Worm (Caenorhabditis elegans) whole organism, L1 larva: ENCODE data around the gene F20C5.5.
A peak's percentile ranks its signal among the peaks of the same experiment; 100 is the strongest.

Source experiments
- C16A3.4 ChIP-seq: fragments of 150-350 bp; optimal IDR thresholded peaks from 2 replicates; lab custom pipeline; 2014; ENCODE audit warnings: missing biosample characterization, missing genetic modification characterization
- F16B12.6 ChIP-seq: fragments of 150-350 bp; optimal IDR thresholded peaks from 2 replicates; lab custom pipeline; 2014; ENCODE audit warnings: missing biosample characterization, missing genetic modification characterization
- Y116A8C.19 ChIP-seq: sonication (generic microtip); optimal IDR thresholded peaks from 2 replicates; lab custom pipeline; 2016; ENCODE audit warnings: missing compliant biosample characterization, missing genetic modification characterization, borderline replicate concordance
- aly-2 ChIP-seq: fragments of 150-350 bp; optimal IDR thresholded peaks from 2 replicates; lab custom pipeline; 2014; ENCODE audit warnings: missing biosample characterization, missing genetic modification characterization
- blmp-1 ChIP-seq: fragments of 150-350 bp; optimal IDR thresholded peaks from 2 replicates; lab custom pipeline; 2014; ENCODE audit warnings: missing biosample characterization, missing genetic modification characterization
- ceh-63 ChIP-seq: fragments of 200-800 bp; sonication (Bioruptor generic); optimal IDR thresholded peaks from 2 replicates; lab custom pipeline; 2018; ENCODE audit warnings: mild to moderate bottlenecking, missing genetic modification characterization, missing compliant biosample characterization
- ceh-82 ChIP-seq, 3 experiments: fragments of 150-350 bp in 1 of 3; sonication (generic microtip) in 2 of 3; optimal IDR thresholded peaks; 2 replicates each; lab custom pipeline; 2014 to 2017; ENCODE audit warnings: missing biosample characterization in 3 of 3, missing genetic modification characterization in 3 of 3
- ceh-90 ChIP-seq: sonication (generic microtip); optimal IDR thresholded peaks from 2 replicates; lab custom pipeline; 2016; ENCODE audit warnings: missing genetic modification characterization, missing compliant biosample characterization
- efl-1 ChIP-seq, 4 experiments: fragments of 150-350 bp; optimal IDR thresholded peaks in 3 of 4; peaks in 1 of 4; 1 replicate in 1 of 4; 2 replicates in 3 of 4; lab custom pipeline; 2014; ENCODE audit warnings: missing biosample characterization in 2 of 4, missing genetic modification characterization in 2 of 4, missing genetic modification reagents in 2 of 4
- egl-27 ChIP-seq, 2 experiments: fragments of 150-350 bp in 1 of 2; sonication (generic microtip); optimal IDR thresholded peaks; 3 replicates each; lab custom pipeline; 2017 to 2018; ENCODE audit warnings: missing biosample characterization in 2 of 2, missing genetic modification characterization in 2 of 2, missing genetic modification reagents in 2 of 2
- elt-3 ChIP-seq, 6 experiments: fragments of 150-350 bp in 1 of 6; sonication (generic microtip); optimal IDR thresholded peaks; 2 replicates each; lab custom pipeline; 2017 to 2018; ENCODE audit warnings: missing biosample characterization in 6 of 6, missing genetic modification characterization in 6 of 6, inconsistent platforms in 1 of 6
- fkh-4 ChIP-seq: sonication (generic microtip); optimal IDR thresholded peaks from 2 replicates; lab custom pipeline; 2016; ENCODE audit warnings: missing compliant biosample characterization, missing genetic modification characterization, borderline replicate concordance
- fos-1 ChIP-seq: fragments of 150-350 bp; optimal IDR thresholded peaks from 2 replicates; lab custom pipeline; 2014; ENCODE audit warnings: missing biosample characterization, missing genetic modification characterization
- irx-1 ChIP-seq: sonication (generic microtip); optimal IDR thresholded peaks from 2 replicates; lab custom pipeline; 2016; ENCODE audit warnings: missing genetic modification characterization, missing compliant biosample characterization
- isw-1 ChIP-seq: fragments of 200-800 bp; sonication (Bioruptor generic); IDR thresholded peaks from 2 replicates; pipeline ENCODE4 v1.3.6; 2022; ENCODE audit warnings: missing genetic modification characterization, missing compliant biosample characterization
- jun-1 ChIP-seq: fragments of 150-350 bp; optimal IDR thresholded peaks from 2 replicates; lab custom pipeline; 2014; ENCODE audit warnings: missing biosample characterization, missing genetic modification reagents, missing genetic modification characterization
- lin-15B ChIP-seq: fragments of 150-350 bp; sonication (generic microtip); optimal IDR thresholded peaks from 3 replicates; lab custom pipeline; 2014; ENCODE audit warnings: missing biosample characterization, missing genetic modification characterization
- lin-35 ChIP-seq, 2 experiments: fragments of 150-350 bp; optimal IDR thresholded peaks; 2 replicates each; lab custom pipeline; 2014; ENCODE audit warnings: missing biosample characterization in 2 of 2, missing genetic modification characterization in 2 of 2, missing genetic modification reagents in 2 of 2
- lsy-2 ChIP-seq, 2 experiments: fragments of 150-350 bp; optimal IDR thresholded peaks; 2 replicates each; lab custom pipeline; 2014; ENCODE audit warnings: missing biosample characterization in 2 of 2, missing genetic modification characterization in 2 of 2
- mef-2 ChIP-seq: fragments of 150-350 bp; optimal IDR thresholded peaks from 2 replicates; lab custom pipeline; 2014; ENCODE audit warnings: missing biosample characterization, missing genetic modification characterization
- nhr-12 ChIP-seq: sonication (generic microtip); optimal IDR thresholded peaks from 2 replicates; lab custom pipeline; 2017; ENCODE audit warnings: missing biosample characterization, missing genetic modification characterization
- nhr-19 ChIP-seq: fragments of 200-800 bp; sonication (Bioruptor generic); conservative IDR thresholded peaks from 2 replicates; pipeline ENCODE4 v1.3.6; 2022; ENCODE audit warnings: missing genetic modification characterization, missing compliant biosample characterization
- nhr-20 ChIP-seq: sonication (generic microtip); optimal IDR thresholded peaks from 2 replicates; lab custom pipeline; 2016; ENCODE audit warnings: mild to moderate bottlenecking, missing genetic modification characterization, missing compliant biosample characterization
- nhr-237 ChIP-seq: fragments of 150-350 bp; optimal IDR thresholded peaks from 2 replicates; lab custom pipeline; 2014; ENCODE audit warnings: missing biosample characterization, missing genetic modification characterization
- nhr-28 ChIP-seq: fragments of 150-350 bp; optimal IDR thresholded peaks from 2 replicates; lab custom pipeline; 2014; ENCODE audit warnings: missing biosample characterization, missing genetic modification characterization
- nhr-71 ChIP-seq: sonication (generic microtip); optimal IDR thresholded peaks from 2 replicates; lab custom pipeline; 2016; ENCODE audit warnings: mild to moderate bottlenecking, missing genetic modification characterization, moderate library complexity, missing compliant biosample characterization
- nhr-77 ChIP-seq: fragments of 150-350 bp; optimal IDR thresholded peaks from 2 replicates; lab custom pipeline; 2014; ENCODE audit warnings: missing biosample characterization, missing genetic modification characterization
- nhr-84 ChIP-seq: sonication (generic microtip); optimal IDR thresholded peaks from 2 replicates; lab custom pipeline; 2017; ENCODE audit warnings: missing biosample characterization, missing genetic modification characterization
- nhr-85 ChIP-seq: sonication (generic microtip); peaks from one replicate; lab custom pipeline; 2016; ENCODE audit warnings: missing genetic modification characterization, inconsistent platforms, missing compliant biosample characterization
- pag-3 ChIP-seq: sonication (generic microtip); optimal IDR thresholded peaks from 2 replicates; lab custom pipeline; 2017; ENCODE audit warnings: missing genetic modification characterization, mild to moderate bottlenecking, missing compliant biosample characterization, antibody characterized with exemption, borderline replicate concordance; ENCODE audit not compliant: insufficient read depth
- pqm-1 ChIP-seq: sonication (generic microtip); optimal IDR thresholded peaks from 3 replicates; lab custom pipeline; 2017; ENCODE audit warnings: missing biosample characterization, missing genetic modification characterization
- skn-1 ChIP-seq: fragments of 150-350 bp; optimal IDR thresholded peaks from 2 replicates; lab custom pipeline; 2014; ENCODE audit warnings: missing biosample characterization, missing genetic modification characterization
- snpc-4 ChIP-seq: fragments of 150-350 bp; optimal IDR thresholded peaks from 2 replicates; lab custom pipeline; 2014; ENCODE audit warnings: missing biosample characterization, missing genetic modification characterization
- snu-23 ChIP-seq: sonication (generic microtip); optimal IDR thresholded peaks from 2 replicates; lab custom pipeline; 2016; ENCODE audit warnings: missing genetic modification characterization, missing compliant biosample characterization
- swsn-7 ChIP-seq: sonication (generic microtip); optimal IDR thresholded peaks from 2 replicates; lab custom pipeline; 2016; ENCODE audit warnings: missing genetic modification characterization, missing compliant biosample characterization
- unc-130 ChIP-seq: fragments of 150-350 bp; optimal IDR thresholded peaks from 2 replicates; lab custom pipeline; 2017; ENCODE audit warnings: missing biosample characterization, missing genetic modification characterization, inconsistent platforms
- unc-98 ChIP-seq: fragments of 200-800 bp; sonication (Bioruptor generic); IDR thresholded peaks from 2 replicates; pipeline ENCODE4 v1.3.6; 2022; ENCODE audit warnings: missing genetic modification characterization, missing compliant biosample characterization
- vab-15 ChIP-seq: sonication (generic microtip); optimal IDR thresholded peaks from 2 replicates; lab custom pipeline; 2017; ENCODE audit warnings: missing genotype, mild to moderate bottlenecking, missing genetic modification characterization, missing compliant biosample characterization
- zip-4 ChIP-seq: fragments of 200-800 bp; sonication (Bioruptor generic); optimal IDR thresholded peaks from 2 replicates; lab custom pipeline; 2018; ENCODE audit warnings: mild to moderate bottlenecking, missing genetic modification characterization, moderate library complexity, missing compliant biosample characterization
- ztf-4 ChIP-seq: fragments of 150-350 bp; optimal IDR thresholded peaks from 2 replicates; lab custom pipeline; 2014; ENCODE audit warnings: missing biosample characterization, missing genetic modification characterization

Gene F20C5.5

ce11 chrIV:8769539-8769938 lies at the start of gene F20C5.5:
TSS of gene F20C5.5 (minus strand) at chrIV:8769639.
- no peak for TF ChIP-seq jun-1 (tag; lab: Kevin White, UChicago)
- TF ChIP-seq ceh-82 (tag; optimal IDR thresholded peaks at IDR 0.05; lab: Kevin White, UChicago), result no peak
- no peak for TF ChIP-seq zip-4 (GFP tag; lab: Kevin White, UChicago)
- TF ChIP-seq nhr-84, result no peak
- TF ChIP-seq aly-2 (tag; lab: Kevin White, UChicago), result no peak
- no peak for TF ChIP-seq C16A3.4 (tag; lab: Kevin White, UChicago)
- no peak for TF ChIP-seq irx-1 (tag; lab: Kevin White, UChicago)
- TF ChIP-seq fkh-4, result no peak
- no peak for TF ChIP-seq nhr-237
- TF ChIP-seq lin-35 (GFP tag; optimal IDR thresholded peaks at IDR 0.05; lab: Kevin White, UChicago), result no peak
- TF ChIP-seq ztf-4 (tag; lab: Kevin White, UChicago), result no peak
- TF ChIP-seq unc-98 (GFP tag; lab: Robert Waterston, UW), result no peak
- no peak for TF ChIP-seq fos-1 (tag; lab: Kevin White, UChicago)
- TF ChIP-seq pag-3 (tag; lab: Kevin White, UChicago), result no peak
- no peak for TF ChIP-seq ceh-63

- TF ChIP-seq unc-130 (no peak), F16B12.6 (no peak), snpc-4 (tag; lab: Kevin White, UChicago) (no peak), vab-15 (tag; lab: Kevin White, UChicago) (no peak), lin-35 (GFP tag; optimal IDR thresholded peaks at IDR 0.05; lab: Kevin White, UChicago) (no peak), skn-1 (tag; lab: Kevin White, UChicago) (no peak), lin-15B (no peak), nhr-77 (tag; lab: Kevin White, UChicago) (no peak), ceh-90 (tag; lab: Kevin White, UChicago) (no peak), ceh-82 (tag; optimal IDR thresholded peaks at IDR 0.05; lab: Kevin White, UChicago) (no peak)
Observed at ce11 chrIV:8817639-8818038, 48.2 kb upstream of the F20C5.5 start, which contains the start of gene T28C6.10. TSS of gene T28C6.10 (plus strand) at chrIV:8817939.

DNA sequence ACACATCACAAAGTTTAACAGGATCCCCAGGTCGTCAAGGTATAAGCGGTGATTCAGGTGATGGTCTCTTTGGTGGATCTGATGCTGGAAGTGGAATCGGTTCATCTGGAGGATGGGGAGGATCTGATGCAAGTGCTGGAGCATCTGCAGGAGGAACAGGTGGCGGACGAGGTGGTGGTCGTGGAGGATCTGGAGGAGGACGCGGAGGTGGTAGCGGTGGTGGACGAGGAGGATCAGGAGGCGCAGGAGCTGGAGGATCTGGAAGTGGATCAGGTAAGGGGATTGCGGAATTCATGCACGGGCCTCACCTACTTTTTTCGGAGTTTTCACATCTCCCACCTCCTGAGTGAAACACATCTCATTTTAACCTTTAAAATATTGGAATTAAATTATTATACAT lies 47.2 kb upstream of the F20C5.5 start:
- no peak for TF ChIP-seq isw-1 (GFP tag; lab: Robert Waterston, UW)
- no peak for TF ChIP-seq jun-1 (tag; lab: Kevin White, UChicago)
- TF ChIP-seq nhr-12, result no peak
- TF ChIP-seq swsn-7, result no peak
- no peak for TF ChIP-seq nhr-19
- no peak for TF ChIP-seq F16B12.6
- no peak for TF ChIP-seq nhr-20
- TF ChIP-seq egl-27 (tag; optimal IDR thresholded peaks at IDR 0.05; lab: Kevin White, UChicago), result no peak
- TF ChIP-seq lin-35 (GFP tag; optimal IDR thresholded peaks at IDR 0.05; lab: Kevin White, UChicago), result no peak
- TF ChIP-seq aly-2 (tag; lab: Kevin White, UChicago), result no peak
- no peak for TF ChIP-seq ceh-90 (tag; lab: Kevin White, UChicago)
- no peak for TF ChIP-seq lsy-2 (tag; optimal IDR thresholded peaks at IDR 0.05; lab: Kevin White, UChicago)
- TF ChIP-seq pqm-1 (tag; lab: Kevin White, UChicago), result no peak

- no peak for TF ChIP-seq swsn-7
- TF ChIP-seq blmp-1, result peak; percentile 11
- TF ChIP-seq nhr-19, result no peak
- no peak for TF ChIP-seq nhr-237
- TF ChIP-seq Y116A8C.19 (tag; lab: Kevin White, UChicago), result no peak
- TF ChIP-seq snu-23 (GFP tag; lab: Kevin White, UChicago), result peak; percentile 2
- no peak for TF ChIP-seq efl-1 (optimal IDR thresholded peaks at IDR 0.05; lab: Kevin White, UChicago)
- no peak for TF ChIP-seq efl-1 (GFP tag; optimal IDR thresholded peaks at IDR 0.05 in 1 of 2; lab: Kevin White, UChicago)
- peak; percentile 5 for TF ChIP-seq nhr-71 (tag; lab: Kevin White, UChicago)
- peak in 1 of 6 experiments; percentile 1 for TF ChIP-seq elt-3 (tag; optimal IDR thresholded peaks at IDR 0.05; lab: Kevin White, UChicago)
- TF ChIP-seq nhr-28 (tag; lab: Kevin White, UChicago), result no peak
- no peak for TF ChIP-seq irx-1 (tag; lab: Kevin White, UChicago)
- TF ChIP-seq nhr-85 (tag; lab: Kevin White, UChicago), result peak; percentile 71
- TF ChIP-seq mef-2 (tag; lab: Kevin White, UChicago), result no peak
- no peak for TF ChIP-seq aly-2 (tag; lab: Kevin White, UChicago)
Observed at ce11 chrIV:8816029-8816428, 46.6 kb upstream of the F20C5.5 start, which contains the start of gene grsp-2. TSS of gene grsp-2 (plus strand) at chrIV:8816329.
